Fruit fly (Drosophila melanogaster) whole organism, embryonic: Measurements from ENCODE around the gene SK.

ENCODE experiments used
- Bgb ChIP-seq: fragments of 200-800 bp; sonication (Bioruptor generic); IDR thresholded peaks from 2 replicates; pipeline ENCODE4 v1.3.6; 2022; ENCODE audit warnings: missing biosample characterization, missing genetic modification characterization; ENCODE audit not compliant: partially characterized antibody
- CG1024 ChIP-seq: fragments of 200-800 bp; sonication (Bioruptor generic); IDR thresholded peaks from 2 replicates; pipeline ENCODE4 v1.3.6; 2022; ENCODE audit warnings: missing biosample characterization, missing genetic modification characterization
- CG10321 ChIP-seq: fragments of 200-800 bp; sonication (Bioruptor generic); IDR thresholded peaks from 2 replicates; pipeline ENCODE4 v1.3.6; 2022; ENCODE audit warnings: missing biosample characterization, missing genetic modification characterization
- CG10462 ChIP-seq: fragments of 200-800 bp; sonication (Bioruptor generic); optimal IDR thresholded peaks from 2 replicates; lab custom pipeline; 2016; ENCODE audit warnings: missing biosample characterization, missing genetic modification characterization
- CG11456 ChIP-seq: fragments of 200-800 bp; sonication (Bioruptor generic); IDR thresholded peaks from 3 replicates; pipeline ENCODE4 v1.3.6; 2022; ENCODE audit warnings: missing biosample characterization, missing genetic modification characterization
- CG12219 ChIP-seq: fragments of 200-800 bp; sonication (Bioruptor generic); optimal IDR thresholded peaks from 3 replicates; lab custom pipeline; 2018; ENCODE audit warnings: missing biosample characterization, mild to moderate bottlenecking, missing genetic modification characterization
- CG14860 ChIP-seq: fragments of 200-800 bp; sonication (Bioruptor generic); IDR thresholded peaks from 3 replicates; pipeline ENCODE4 v1.3.6; 2022; ENCODE audit warnings: missing biosample characterization, missing genetic modification characterization; ENCODE audit not compliant: partially characterized antibody
- CG1832 ChIP-seq: fragments of 200-800 bp; sonication (Bioruptor generic); optimal IDR thresholded peaks from 2 replicates; lab custom pipeline; 2017; ENCODE audit warnings: missing biosample characterization, mild to moderate bottlenecking, missing genetic modification characterization, inconsistent platforms
- CG2129 ChIP-seq: fragments of 200-800 bp; sonication (Bioruptor generic); IDR thresholded peaks from 2 replicates; pipeline ENCODE4 v1.3.6; 2022; ENCODE audit warnings: missing biosample characterization, missing genetic modification characterization; ENCODE audit not compliant: partially characterized antibody
- CG2678 ChIP-seq: fragments of 200-800 bp; sonication (Bioruptor generic); optimal IDR thresholded peaks from 3 replicates; lab custom pipeline; 2019; ENCODE audit warnings: missing biosample characterization, mild to moderate bottlenecking, missing genetic modification characterization, moderate library complexity
- CG3163 ChIP-seq: fragments of 200-800 bp; sonication (Bioruptor generic); optimal IDR thresholded peaks from 3 replicates; lab custom pipeline; 2016; ENCODE audit warnings: missing biosample characterization, missing genetic modification characterization
- CG34224 ChIP-seq: fragments of 200-800 bp; sonication (Bioruptor generic); IDR thresholded peaks from 3 replicates; pipeline ENCODE4 v1.3.6; 2022; ENCODE audit warnings: missing biosample characterization, missing genetic modification characterization; ENCODE audit not compliant: partially characterized antibody
- CG4854 ChIP-seq: fragments of 200-800 bp; sonication (Bioruptor generic); optimal IDR thresholded peaks from 2 replicates; lab custom pipeline; 2016; ENCODE audit warnings: missing biosample characterization, missing genetic modification characterization, inconsistent platforms
- CG8944 ChIP-seq: fragments of 200-800 bp; sonication (Bioruptor generic); optimal IDR thresholded peaks from 3 replicates; lab custom pipeline; 2016; ENCODE audit warnings: missing biosample characterization, missing genetic modification characterization
- CTCF ChIP-seq: fragments of 200-800 bp; sonication (Bioruptor generic); optimal IDR thresholded peaks from 2 replicates; lab custom pipeline; 2017; ENCODE audit warnings: missing biosample characterization, mild to moderate bottlenecking, missing genetic modification characterization, moderate library complexity
- Eip74EF ChIP-seq, 2 experiments: fragments of 200-800 bp in 1 of 2; fragments of >200 bp in 1 of 2; sonication (Bioruptor generic) in 1 of 2; optimal IDR thresholded peaks; 2 replicates each; lab custom pipeline; 2017 to 2019; ENCODE audit warnings: missing biosample characterization in 2 of 2, missing genetic modification characterization in 2 of 2, mild to moderate bottlenecking in 1 of 2, moderate library complexity in 1 of 2
- Elba2 ChIP-seq: fragments of 200-800 bp; sonication (Bioruptor generic); optimal IDR thresholded peaks from 3 replicates; lab custom pipeline; 2016; ENCODE audit warnings: missing biosample characterization, missing genetic modification characterization
- Fer2 ChIP-seq: fragments of 200-800 bp; sonication (Bioruptor generic); optimal IDR thresholded peaks from 2 replicates; lab custom pipeline; 2018; ENCODE audit warnings: missing biosample characterization, mild to moderate bottlenecking, missing genetic modification characterization, moderate library complexity
- Fer3 ChIP-seq: fragments of 200-800 bp; sonication (Bioruptor generic); optimal IDR thresholded peaks from 2 replicates; lab custom pipeline; 2018; ENCODE audit warnings: missing biosample characterization, mild to moderate bottlenecking, missing genetic modification characterization, moderate library complexity
- HHEX ChIP-seq: fragments of 200-800 bp; sonication (Bioruptor generic); optimal IDR thresholded peaks from 3 replicates; lab custom pipeline; 2017; ENCODE audit warnings: missing biosample characterization, mild to moderate bottlenecking, missing genetic modification characterization, missing genetic modification reagents
- HLH3B ChIP-seq: fragments of 200-800 bp; sonication (Bioruptor generic); IDR thresholded peaks from 2 replicates; pipeline ENCODE4 v1.3.6; 2022; ENCODE audit warnings: missing biosample characterization, missing genetic modification characterization
- HLH4C ChIP-seq: fragments of 200-800 bp; sonication (Bioruptor generic); IDR thresholded peaks from 3 replicates; pipeline ENCODE4 v1.3.6; 2022; ENCODE audit warnings: missing biosample characterization, missing genetic modification characterization; ENCODE audit not compliant: partially characterized antibody
- Hey ChIP-seq: fragments of 200-800 bp; sonication (Bioruptor generic); optimal IDR thresholded peaks from 3 replicates; lab custom pipeline; 2018; ENCODE audit warnings: missing biosample characterization, mild to moderate bottlenecking, missing genetic modification characterization
- MBD-R2 ChIP-seq: fragments of 200-800 bp; sonication (Bioruptor generic); IDR thresholded peaks from 2 replicates; pipeline ENCODE4 v1.3.6; 2022; ENCODE audit warnings: missing biosample characterization, missing genetic modification characterization
- Pdp1 ChIP-seq, 2 experiments: fragments of 200-800 bp; sonication (Bioruptor generic); optimal IDR thresholded peaks; 3 replicates each; lab custom pipeline; 2016; ENCODE audit warnings: missing biosample characterization in 2 of 2, missing genetic modification characterization in 2 of 2, mild to moderate bottlenecking in 1 of 2, moderate library complexity in 1 of 2
- Xbp1 ChIP-seq: fragments of 200-800 bp; sonication (Bioruptor generic); optimal IDR thresholded peaks from 3 replicates; lab custom pipeline; 2016; ENCODE audit warnings: missing biosample characterization, mild to moderate bottlenecking, missing genetic modification characterization
- az2 ChIP-seq: fragments of 200-800 bp; sonication (Bioruptor generic); optimal IDR thresholded peaks from 3 replicates; lab custom pipeline; 2016; ENCODE audit warnings: missing biosample characterization, missing genetic modification characterization
- cad ChIP-seq: fragments of >200 bp; optimal IDR thresholded peaks from 2 replicates; lab custom pipeline; 2017; ENCODE audit warnings: missing biosample characterization, missing genetic modification characterization
- cg ChIP-seq: fragments of 200-800 bp; sonication (Bioruptor generic); optimal IDR thresholded peaks from 3 replicates; lab custom pipeline; 2019; ENCODE audit warnings: missing biosample characterization, mild to moderate bottlenecking, missing genetic modification characterization, moderate library complexity
- croc ChIP-seq: fragments of 200-800 bp; sonication (Bioruptor generic); conservative IDR thresholded peaks from 3 replicates; pipeline ENCODE4 v1.3.6; 2022; ENCODE audit warnings: missing biosample characterization, missing genetic modification characterization
- esg ChIP-seq: fragments of 200-800 bp; sonication (Bioruptor generic); conservative IDR thresholded peaks from 2 replicates; pipeline ENCODE4 v1.3.6; 2022; ENCODE audit warnings: missing biosample characterization, missing genetic modification characterization
- gem ChIP-seq: fragments of 200-800 bp; sonication (Bioruptor generic); optimal IDR thresholded peaks from 2 replicates; lab custom pipeline; 2019; ENCODE audit warnings: missing biosample characterization, mild to moderate bottlenecking, missing genetic modification characterization, moderate library complexity
- grau ChIP-seq: fragments of 200-800 bp; optimal IDR thresholded peaks from 3 replicates; lab custom pipeline; 2019; ENCODE audit warnings: missing biosample characterization, mild to moderate bottlenecking, missing genetic modification characterization, moderate library complexity
- gsb ChIP-seq: fragments of 200-800 bp; sonication (Bioruptor generic); IDR thresholded peaks from 2 replicates; pipeline ENCODE4 v1.3.6; 2022; ENCODE audit warnings: missing biosample characterization, missing genetic modification characterization
- hth ChIP-seq: fragments of >200 bp; optimal IDR thresholded peaks from 2 replicates; lab custom pipeline; 2017; ENCODE audit warnings: inconsistent platforms
- kah ChIP-seq: fragments of 200-800 bp; sonication (Bioruptor generic); optimal IDR thresholded peaks from 2 replicates; lab custom pipeline; 2018; ENCODE audit warnings: missing biosample characterization, mild to moderate bottlenecking, missing genetic modification characterization
- lbe ChIP-seq: fragments of 200-800 bp; sonication (Bioruptor generic); optimal IDR thresholded peaks from 2 replicates; lab custom pipeline; 2016; ENCODE audit warnings: missing biosample characterization, mild to moderate bottlenecking, missing genetic modification characterization
- lov ChIP-seq, 2 experiments: fragments of 200-800 bp in 1 of 2; fragments of >200 bp in 1 of 2; sonication (Bioruptor generic) in 1 of 2; IDR thresholded peaks in 1 of 2; optimal IDR thresholded peaks in 1 of 2; 2 replicates in 1 of 2; 3 replicates in 1 of 2; pipeline versions ENCODE4 v1.3.6 to Lab custom; 2017 to 2022; ENCODE audit warnings: missing biosample characterization in 1 of 2, missing genetic modification characterization in 1 of 2
- nerfin-2 ChIP-seq: fragments of 200-800 bp; sonication (Bioruptor generic); IDR thresholded peaks from 2 replicates; pipeline ENCODE4 v1.3.6; 2022; ENCODE audit warnings: missing biosample characterization, missing genetic modification characterization; ENCODE audit not compliant: partially characterized antibody
- otp ChIP-seq: fragments of 200-800 bp; sonication (Bioruptor generic); IDR thresholded peaks from 3 replicates; pipeline ENCODE4, ENCODE4 v1.3.6; 2022; ENCODE audit warnings: missing biosample characterization, missing genetic modification characterization
- pb ChIP-seq: fragments of 200-800 bp; sonication (Bioruptor generic); optimal IDR thresholded peaks from 3 replicates; lab custom pipeline; 2016; ENCODE audit warnings: missing biosample characterization, missing genetic modification characterization
- psq ChIP-seq: fragments of 200-800 bp; sonication (Bioruptor generic); optimal IDR thresholded peaks from 2 replicates; lab custom pipeline; 2017; ENCODE audit warnings: missing biosample characterization, missing genetic modification characterization
- pzg ChIP-seq: fragments of 200-800 bp; sonication (Bioruptor generic); optimal IDR thresholded peaks from 3 replicates; lab custom pipeline; 2018; ENCODE audit warnings: missing biosample characterization, mild to moderate bottlenecking, missing genetic modification characterization, moderate library complexity
- sc ChIP-seq, 3 experiments: fragments of >200 bp in 2 of 3; fragments of 200-800 bp in 1 of 3; sonication (Bioruptor generic) in 1 of 3; optimal IDR thresholded peaks; 2 replicates in 2 of 3; 3 replicates in 1 of 3; lab custom pipeline; 2017; ENCODE audit warnings: mild to moderate bottlenecking in 1 of 3, missing biosample characterization in 1 of 3, missing genetic modification characterization in 1 of 3, missing genetic modification reagents in 1 of 3
- sens ChIP-seq: fragments of 200-800 bp; sonication (Bioruptor generic); peaks from one replicate; lab custom pipeline; 2016; ENCODE audit warnings: missing biosample characterization, missing genetic modification characterization
- trh ChIP-seq: fragments of 200-800 bp; sonication (Bioruptor generic); optimal IDR thresholded peaks from 2 replicates; lab custom pipeline; 2016; ENCODE audit warnings: missing biosample characterization, missing genetic modification characterization
- twi ChIP-seq: fragments of 200-800 bp; optimal IDR thresholded peaks from 2 replicates; lab custom pipeline; 2019; ENCODE audit warnings: missing biosample characterization, mild to moderate bottlenecking, missing genetic modification characterization, moderate library complexity
- vnd ChIP-seq: fragments of 200-800 bp; sonication (Bioruptor generic); IDR thresholded peaks from 3 replicates; pipeline ENCODE4 v1.3.6; 2022; ENCODE audit warnings: missing biosample characterization, missing genetic modification characterization; ENCODE audit not compliant: partially characterized antibody
- wor ChIP-seq: fragments of 200-800 bp; sonication (Bioruptor generic); IDR thresholded peaks from 2 replicates; pipeline ENCODE4 v1.3.6; 2022; ENCODE audit warnings: missing biosample characterization, missing genetic modification characterization

Gene SK

DNA sequence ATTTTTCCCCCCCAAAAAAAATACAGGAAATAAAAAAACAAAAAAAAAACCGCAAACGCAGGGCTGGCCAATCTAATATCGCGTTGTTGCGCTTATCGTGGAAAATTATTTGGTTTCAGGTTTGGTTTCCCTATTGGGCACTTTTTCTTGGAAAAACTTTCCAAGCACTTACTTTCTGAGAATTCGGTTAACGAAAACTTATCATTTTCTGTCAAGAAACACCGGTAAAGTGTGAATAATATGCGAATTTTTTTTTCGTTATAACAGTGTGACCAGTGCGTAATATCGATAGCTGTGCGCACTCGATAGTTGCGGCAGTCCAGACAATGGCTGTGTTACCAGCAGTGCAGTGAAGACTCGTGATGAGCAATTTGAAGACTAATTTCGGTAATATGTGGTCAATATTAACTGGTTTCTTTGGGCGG, 17.6 kb upstream of the SK start, which contains the start of gene Rnp4F (continued):
- TF ChIP-seq otp (GFP tag; lab: Robert Waterston, UW) = no peak
- peak; percentile 60 for TF ChIP-seq pb
- no peak for TF ChIP-seq sc (optimal IDR thresholded peaks at IDR 0.05; lab: Kevin White, UChicago)
- TF ChIP-seq sc (GFP tag; optimal IDR thresholded peaks at IDR 0.05; lab: Kevin White, UChicago) = no peak
- no peak for TF ChIP-seq CG1832
- TF ChIP-seq CG10321 (GFP tag; lab: Robert Waterston, UW) = 0 out of 2 replicates have a peak, but pooled peaks have one; percentile 11
- TF ChIP-seq CG10462 (GFP tag; lab: Kevin White, UChicago) = peak; percentile 19
- no peak for TF ChIP-seq Hey (tag; lab: Kevin White, UChicago)
- peak; percentile 71 for TF ChIP-seq HLH4C
- TF ChIP-seq Bgb = peak; percentile 84
- peak; percentile 68 for TF ChIP-seq az2 (GFP tag; lab: Kevin White, UChicago)
- TF ChIP-seq gem (tag; lab: Kevin White, UChicago) = no peak
- TF ChIP-seq lbe (GFP tag; lab: Kevin White, UChicago) = no peak
- peak; percentile 63 to 72 for TF ChIP-seq Pdp1 (GFP tag; optimal IDR thresholded peaks at IDR 0.05; lab: Kevin White, UChicago)
- TF ChIP-seq twi (tag; lab: Kevin White, UChicago) = no peak
- peak; percentile 72 for TF ChIP-seq CG14860
- TF ChIP-seq lov (optimal IDR thresholded peaks at IDR 0.05; lab: Kevin White, UChicago) = no peak
- peak; percentile 66; the same call in 1 of the 3 replicates for TF ChIP-seq lov (GFP tag; IDR thresholded peaks at IDR 0.05; lab: Robert Waterston, UW)
- TF ChIP-seq hth (lab: Kevin White, UChicago) = no peak
- TF ChIP-seq kah (GFP tag; lab: Kevin White, UChicago) = no peak
- peak; percentile 76 for TF ChIP-seq CG8944 (GFP tag; lab: Kevin White, UChicago)
- TF ChIP-seq cg = no peak
- peak; percentile 58; the same call in 1 of the 2 replicates for TF ChIP-seq nerfin-2
- TF ChIP-seq croc (GFP tag; lab: Robert Waterston, UW) = peak; percentile 43
- peak; percentile 30 for TF ChIP-seq Fer3 (tag; lab: Kevin White, UChicago)
- TF ChIP-seq Elba2 (GFP tag; lab: Kevin White, UChicago) = peak; percentile 75
- TF ChIP-seq wor (GFP tag; lab: Robert Waterston, UW) = peak; percentile 40; the same call in 1 of the 2 replicates
- no peak for TF ChIP-seq CG2678
- no peak for TF ChIP-seq cad (GFP tag; lab: Kevin White, UChicago)
- peak; percentile 80 for TF ChIP-seq Xbp1 (GFP tag; lab: Kevin White, UChicago)
- TF ChIP-seq HHEX (GFP tag; lab: Kevin White, UChicago) = peak; percentile 53
- TF ChIP-seq CG1024 = peak; percentile 75
- TF ChIP-seq vnd (GFP tag; lab: Robert Waterston, UW) = peak; percentile 78
- peak; percentile 25 for TF ChIP-seq psq (GFP tag; lab: Kevin White, UChicago)
- peak; percentile 36 for TF ChIP-seq CG3163 (GFP tag; lab: Kevin White, UChicago)
- peak; percentile 80; the same call in 2 of the 3 replicates for TF ChIP-seq CG11456
- TF ChIP-seq CG4854 = peak; percentile 9
- TF ChIP-seq Eip74EF (GFP tag; optimal IDR thresholded peaks at IDR 0.05; lab: Kevin White, UChicago) = no peak
- TF ChIP-seq CTCF = peak; percentile 16
- peak; percentile 62 for TF ChIP-seq HLH3B (GFP tag; lab: Robert Waterston, UW)
- TF ChIP-seq CG12219 (GFP tag; lab: Kevin White, UChicago) = no peak
- peak; percentile 64 for TF ChIP-seq CG34224
- TF ChIP-seq grau = peak; percentile 97
- peak; percentile 63 for TF ChIP-seq esg
- TF ChIP-seq CG2129 (GFP tag; lab: Robert Waterston, UW) = peak; percentile 47; the same call in 1 of the 2 replicates
- TF ChIP-seq sens (GFP tag; lab: Kevin White, UChicago) = peak; percentile 90
- TF ChIP-seq MBD-R2 (GFP tag; lab: Robert Waterston, UW) = peak; percentile 85
- peak; percentile 82 for TF ChIP-seq pzg (GFP tag; lab: Kevin White, UChicago)
- TF ChIP-seq gsb (GFP tag; lab: Robert Waterston, UW) = 0 out of 2 replicates have a peak, but pooled peaks have one; percentile 25
- peak; percentile 49 for TF ChIP-seq trh (GFP tag; lab: Kevin White, UChicago)
- TF ChIP-seq Fer2 = peak; percentile 16
